Worm (Caenorhabditis elegans) whole organism, early embryonic: ENCODE data around the gene ZK105.13.

ENCODE experiments used
- aly-1 ChIP-seq: sonication (generic microtip); optimal IDR thresholded peaks from 2 replicates; lab custom pipeline; 2016; ENCODE audit warnings: missing genetic modification characterization, missing compliant biosample characterization
- ama-1 ChIP-seq: fragments of 150-350 bp; optimal IDR thresholded peaks from 2 replicates; lab custom pipeline; 2014
- ceh-36 ChIP-seq: sonication (generic microtip); optimal IDR thresholded peaks from 2 replicates; lab custom pipeline; 2016; ENCODE audit warnings: missing genetic modification characterization, inconsistent platforms, missing compliant biosample characterization
- flt-1 ChIP-seq: fragments of 200-800 bp; sonication (Bioruptor generic); IDR thresholded peaks from 2 replicates; pipeline ENCODE4 v1.3.6; 2022; ENCODE audit warnings: missing genetic modification characterization, missing compliant biosample characterization
- hmg-4 ChIP-seq: fragments of 200-800 bp; sonication (Bioruptor generic); optimal IDR thresholded peaks from 2 replicates; lab custom pipeline; 2018; ENCODE audit warnings: mild to moderate bottlenecking, missing genetic modification characterization, missing compliant biosample characterization
- pes-1 ChIP-seq: fragments of 200-800 bp; sonication (Bioruptor generic); IDR thresholded peaks from 2 replicates; pipeline ENCODE4 v1.3.6; 2022; ENCODE audit warnings: missing genetic modification reagents, missing genetic modification characterization, missing compliant biosample characterization
- scrt-1 ChIP-seq: fragments of 200-800 bp; sonication (Bioruptor generic); IDR thresholded peaks from 2 replicates; pipeline ENCODE4 v1.3.6; 2022; ENCODE audit warnings: missing genetic modification characterization, missing compliant biosample characterization
- tbx-11 ChIP-seq: fragments of 200-800 bp; sonication (Bioruptor generic); IDR thresholded peaks from 2 replicates; pipeline ENCODE4 v1.3.6; 2022; ENCODE audit warnings: missing genetic modification characterization, missing compliant biosample characterization
- tbx-37 ChIP-seq: fragments of 200-800 bp; sonication (Bioruptor generic); conservative IDR thresholded peaks from 2 replicates; pipeline ENCODE4 v1.3.6; 2022; ENCODE audit warnings: missing genetic modification reagents, missing genetic modification characterization, missing compliant biosample characterization

ce11 chrV:7690637-7691036 is 22.3 kb downstream of the ZK105.13 start:
- TF ChIP-seq tbx-37 (no peak), flt-1 (GFP tag; lab: Robert Waterston, UW) (no peak), pes-1 (GFP tag; lab: Robert Waterston, UW) (no peak), ama-1 (lab: Kevin White, UChicago) (no peak), hmg-4 (no peak), aly-1 (tag; lab: Kevin White, UChicago) (no peak), tbx-11 (GFP tag; lab: Robert Waterston, UW) (no peak), scrt-1 (GFP tag; lab: Robert Waterston, UW) (no peak), ceh-36 (no peak)
